Fruit fly (Drosophila melanogaster) whole organism, prepupa: Measurements from ENCODE around the gene Ppi1.

Experiments
- CG10669 ChIP-seq: fragments of 200-800 bp; sonication (Bioruptor generic); optimal IDR thresholded peaks from 3 replicates; lab custom pipeline; 2018; ENCODE audit warnings: missing biosample characterization, mild to moderate bottlenecking, missing genetic modification characterization, moderate library complexity
- CG11294 ChIP-seq: fragments of 200-800 bp; sonication (Bioruptor generic); IDR thresholded peaks from 2 replicates; pipeline ENCODE4 v1.3.6; 2022; ENCODE audit warnings: missing biosample characterization, missing genetic modification characterization
- CG11762 ChIP-seq: fragments of 200-800 bp; sonication (Bioruptor generic); optimal IDR thresholded peaks from 3 replicates; lab custom pipeline; 2016; ENCODE audit warnings: missing biosample characterization, missing genetic modification characterization; ENCODE audit not compliant: insufficient read depth
- CG11902 ChIP-seq: fragments of 200-800 bp; sonication (Bioruptor generic); optimal IDR thresholded peaks from 3 replicates; lab custom pipeline; 2016; ENCODE audit warnings: missing biosample characterization, missing genetic modification characterization
- CG15336 ChIP-seq: fragments of 200-800 bp; sonication (Bioruptor generic); IDR thresholded peaks from 2 replicates; pipeline ENCODE4 v1.3.6; 2022; ENCODE audit warnings: missing biosample characterization, missing genetic modification characterization
- CG3032 ChIP-seq: fragments of 200-800 bp; optimal IDR thresholded peaks from 2 replicates; lab custom pipeline; 2019; ENCODE audit warnings: missing biosample characterization, mild to moderate bottlenecking, missing genetic modification characterization, moderate library complexity
- CG31627 ChIP-seq: fragments of 200-800 bp; sonication (Bioruptor generic); optimal IDR thresholded peaks from 3 replicates; lab custom pipeline; 2016; ENCODE audit warnings: missing biosample characterization, missing genetic modification characterization
- CG32006 ChIP-seq: fragments of 200-800 bp; sonication (Bioruptor generic); optimal IDR thresholded peaks from 3 replicates; lab custom pipeline; 2017; ENCODE audit warnings: missing biosample characterization, mild to moderate bottlenecking, missing genetic modification characterization
- CG34406 ChIP-seq: fragments of 200-800 bp; sonication (Bioruptor generic); optimal IDR thresholded peaks from 3 replicates; lab custom pipeline; 2016; ENCODE audit warnings: missing biosample characterization, missing genetic modification characterization
- CG3919 ChIP-seq: fragments of 200-800 bp; sonication (Bioruptor generic); optimal IDR thresholded peaks from 3 replicates; lab custom pipeline; 2016; ENCODE audit warnings: missing biosample characterization, missing genetic modification characterization
- CG4318 ChIP-seq: fragments of 200-800 bp; sonication (Bioruptor generic); optimal IDR thresholded peaks from 3 replicates; lab custom pipeline; 2017; ENCODE audit warnings: missing biosample characterization, mild to moderate bottlenecking, missing genetic modification characterization
- CG6163 ChIP-seq: fragments of 200-800 bp; sonication (Bioruptor generic); IDR thresholded peaks from 3 replicates; pipeline ENCODE4 v1.3.6; 2022; ENCODE audit warnings: missing biosample characterization, missing genetic modification characterization
- CG6276 ChIP-seq: fragments of 200-800 bp; sonication (Bioruptor generic); optimal IDR thresholded peaks from 2 replicates; lab custom pipeline; 2017; ENCODE audit warnings: missing biosample characterization, mild to moderate bottlenecking, missing genetic modification characterization
- CG6792 ChIP-seq: fragments of 200-800 bp; sonication (Bioruptor generic); optimal IDR thresholded peaks from 3 replicates; lab custom pipeline; 2016; ENCODE audit warnings: missing biosample characterization, missing genetic modification characterization
- CG6808 ChIP-seq: fragments of 200-800 bp; sonication (Bioruptor generic); optimal IDR thresholded peaks from 3 replicates; lab custom pipeline; 2017; ENCODE audit warnings: missing biosample characterization, missing genetic modification characterization, mild to moderate bottlenecking, moderate library complexity, missing genetic modification reagents
- CG6854 ChIP-seq: fragments of 200-800 bp; sonication (Bioruptor generic); optimal IDR thresholded peaks from 2 replicates; lab custom pipeline; 2017; ENCODE audit warnings: missing biosample characterization, mild to moderate bottlenecking, missing genetic modification characterization
- CG7368 ChIP-seq: fragments of 200-800 bp; sonication (Bioruptor generic); optimal IDR thresholded peaks from 3 replicates; lab custom pipeline; 2016; ENCODE audit warnings: missing biosample characterization, missing genetic modification characterization
- CG8119 ChIP-seq: fragments of 200-800 bp; sonication (Bioruptor generic); IDR thresholded peaks from 3 replicates; pipeline ENCODE4 v1.3.6; 2022; ENCODE audit warnings: missing biosample characterization, missing genetic modification characterization
- CG8319 ChIP-seq: fragments of 200-800 bp; sonication (Bioruptor generic); optimal IDR thresholded peaks from 3 replicates; lab custom pipeline; 2016; ENCODE audit warnings: missing biosample characterization, missing genetic modification characterization
- CG8632 ChIP-seq: fragments of 200-800 bp; sonication (Bioruptor generic); optimal IDR thresholded peaks from 3 replicates; lab custom pipeline; 2016; ENCODE audit warnings: missing biosample characterization, missing genetic modification characterization
- CG9139 ChIP-seq: fragments of 200-800 bp; sonication (Bioruptor generic); optimal IDR thresholded peaks from 3 replicates; lab custom pipeline; 2017; ENCODE audit warnings: missing biosample characterization, mild to moderate bottlenecking, missing genetic modification characterization
- Eip75B ChIP-seq: fragments of 200-800 bp; sonication (Bioruptor generic); optimal IDR thresholded peaks from 3 replicates; lab custom pipeline; 2016; ENCODE audit warnings: missing biosample characterization, missing genetic modification characterization
- Eip93F ChIP-seq: fragments of 200-800 bp; sonication (Bioruptor generic); optimal IDR thresholded peaks from 2 replicates; lab custom pipeline; 2016; ENCODE audit warnings: missing biosample characterization, mild to moderate bottlenecking, missing genetic modification characterization
- Ets21C ChIP-seq: fragments of 200-800 bp; sonication (Bioruptor generic); optimal IDR thresholded peaks from 3 replicates; lab custom pipeline; 2016; ENCODE audit warnings: missing biosample characterization, missing genetic modification characterization
- Ets96B ChIP-seq: fragments of 200-800 bp; optimal IDR thresholded peaks from 2 replicates; lab custom pipeline; 2019; ENCODE audit warnings: missing biosample characterization, mild to moderate bottlenecking, missing genetic modification characterization, moderate library complexity
- Gug ChIP-seq: fragments of 200-800 bp; sonication (Bioruptor generic); IDR thresholded peaks from 2 replicates; pipeline ENCODE4 v1.3.6; 2022; ENCODE audit warnings: missing biosample characterization, missing genetic modification characterization
- Hr38 ChIP-seq: sonication (Bioruptor generic); optimal IDR thresholded peaks from 2 replicates; lab custom pipeline; 2016; ENCODE audit warnings: missing biosample characterization, missing genetic modification characterization
- Hr39 ChIP-seq: fragments of 200-800 bp; sonication (Bioruptor generic); optimal IDR thresholded peaks from 2 replicates; lab custom pipeline; 2016; ENCODE audit warnings: missing biosample characterization, missing genetic modification characterization
- Hr4 ChIP-seq: fragments of 200-800 bp; sonication (Bioruptor generic); optimal IDR thresholded peaks from 3 replicates; lab custom pipeline; 2016; ENCODE audit warnings: missing biosample characterization, missing genetic modification characterization
- Lpt ChIP-seq: fragments of 200-800 bp; sonication (Bioruptor generic); optimal IDR thresholded peaks from 3 replicates; lab custom pipeline; 2016; ENCODE audit warnings: missing biosample characterization, missing genetic modification characterization
- Met ChIP-seq: fragments of 200-800 bp; sonication (Bioruptor generic); optimal IDR thresholded peaks from 3 replicates; lab custom pipeline; 2016; ENCODE audit warnings: missing biosample characterization, missing genetic modification characterization
- OdsH ChIP-seq: fragments of 200-800 bp; sonication (Bioruptor generic); optimal IDR thresholded peaks from 3 replicates; lab custom pipeline; 2016; ENCODE audit warnings: missing biosample characterization, missing genetic modification characterization
- Sox102F ChIP-seq: fragments of 200-800 bp; sonication (Bioruptor generic); optimal IDR thresholded peaks from 2 replicates; lab custom pipeline; 2016; ENCODE audit warnings: missing biosample characterization, mild to moderate bottlenecking, missing genetic modification characterization
- Sox14 ChIP-seq: fragments of 200-800 bp; sonication (Bioruptor generic); optimal IDR thresholded peaks from 3 replicates; lab custom pipeline; 2016; ENCODE audit warnings: missing biosample characterization, missing genetic modification characterization
- Sox15 ChIP-seq: fragments of 200-800 bp; sonication (Bioruptor generic); optimal IDR thresholded peaks from 3 replicates; lab custom pipeline; 2016; ENCODE audit warnings: missing biosample characterization, missing genetic modification characterization
- achi ChIP-seq: fragments of 200-800 bp; sonication (Bioruptor generic); optimal IDR thresholded peaks from 3 replicates; lab custom pipeline; 2016; ENCODE audit warnings: missing biosample characterization, missing genetic modification characterization
- cyc ChIP-seq: fragments of 200-800 bp; sonication (Bioruptor generic); optimal IDR thresholded peaks from 3 replicates; lab custom pipeline; 2016; ENCODE audit warnings: missing biosample characterization, missing genetic modification characterization
- dac ChIP-seq: fragments of 200-800 bp; sonication (Bioruptor generic); optimal IDR thresholded peaks from 2 replicates; lab custom pipeline; 2017; ENCODE audit warnings: missing biosample characterization, mild to moderate bottlenecking, missing genetic modification characterization
- eg ChIP-seq: fragments of 200-800 bp; sonication (Bioruptor generic); IDR thresholded peaks from 3 replicates; pipeline ENCODE4 v1.3.6; 2022; ENCODE audit warnings: missing biosample characterization, missing genetic modification characterization
- fd59A ChIP-seq: fragments of 200-800 bp; sonication (Bioruptor generic); optimal IDR thresholded peaks from 2 replicates; lab custom pipeline; 2017; ENCODE audit warnings: missing biosample characterization, mild to moderate bottlenecking, missing genetic modification characterization, missing genetic modification reagents
- fkh ChIP-seq: fragments of 200-800 bp; sonication (Bioruptor generic); optimal IDR thresholded peaks from 3 replicates; lab custom pipeline; 2017; ENCODE audit warnings: missing biosample characterization, mild to moderate bottlenecking, missing genetic modification characterization, moderate library complexity
- net ChIP-seq: fragments of 200-800 bp; sonication (Bioruptor generic); optimal IDR thresholded peaks from 3 replicates; lab custom pipeline; 2016; ENCODE audit warnings: missing biosample characterization, missing genetic modification characterization
- pdm3 ChIP-seq: fragments of 200-800 bp; sonication (Bioruptor generic); optimal IDR thresholded peaks from 3 replicates; lab custom pipeline; 2016; ENCODE audit warnings: missing biosample characterization, missing genetic modification characterization
- salr ChIP-seq, 2 experiments: fragments of 200-800 bp; sonication (Bioruptor generic); optimal IDR thresholded peaks; 3 replicates each; lab custom pipeline; 2016 to 2018; ENCODE audit warnings: missing biosample characterization in 2 of 2, missing genetic modification characterization in 2 of 2, mild to moderate bottlenecking in 1 of 2
- spab ChIP-seq: fragments of 200-800 bp; sonication (Bioruptor generic); optimal IDR thresholded peaks from 2 replicates; lab custom pipeline; 2017; ENCODE audit warnings: missing biosample characterization, mild to moderate bottlenecking, missing genetic modification characterization, missing genetic modification reagents
- ss ChIP-seq, 2 experiments: fragments of 200-800 bp; sonication (Bioruptor generic); optimal IDR thresholded peaks; 2 replicates in 1 of 2; 3 replicates in 1 of 2; lab custom pipeline; 2017 to 2018; ENCODE audit warnings: mild to moderate bottlenecking in 2 of 2, missing biosample characterization in 2 of 2, missing genetic modification characterization in 2 of 2, moderate library complexity in 1 of 2
- svp ChIP-seq: fragments of 200-800 bp; sonication (Bioruptor generic); peaks from one replicate; lab custom pipeline; 2016; ENCODE audit warnings: missing biosample characterization, missing genetic modification characterization
- topi ChIP-seq: fragments of 200-800 bp; sonication (Bioruptor generic); optimal IDR thresholded peaks from 3 replicates; lab custom pipeline; 2016; ENCODE audit warnings: missing biosample characterization, missing genetic modification characterization

The Ppi1 gene

DNA sequence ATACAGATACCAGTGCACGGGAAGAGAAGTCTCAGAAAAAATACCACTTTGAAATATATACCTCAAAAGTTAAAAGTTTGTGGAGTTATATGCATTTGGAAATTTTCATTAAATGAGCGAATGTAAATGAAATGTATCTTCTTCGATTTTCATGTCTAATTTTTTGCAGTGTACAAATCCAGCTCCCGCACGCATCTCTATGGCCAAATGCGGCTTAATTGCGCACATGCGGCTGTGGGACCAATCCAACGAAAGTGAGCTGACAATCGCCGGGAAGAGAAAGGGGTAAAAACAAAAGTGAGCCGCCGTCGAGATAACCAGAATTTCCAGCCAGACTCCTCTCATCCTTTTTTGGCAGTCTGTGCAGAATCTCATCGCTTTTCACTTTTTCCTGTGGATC lies 35.2 kb upstream of the Ppi1 start (continued):
- TF ChIP-seq CG11294 (GFP tag; lab: Robert Waterston, UW): peak; percentile 42; the same call in 1 of the 2 replicates
- TF ChIP-seq CG6276 (GFP tag; lab: Kevin White, UChicago): peak; percentile 72
- TF ChIP-seq Ets96B (tag; lab: Kevin White, UChicago): peak; percentile 4
- TF ChIP-seq net: peak; percentile 58
- no peak for TF ChIP-seq Sox102F (GFP tag; lab: Kevin White, UChicago)
- TF ChIP-seq pdm3: peak; percentile 57
- TF ChIP-seq salr (GFP tag; optimal IDR thresholded peaks at IDR 0.05; lab: Kevin White, UChicago): peak in 1 of 2 experiments; percentile 64
- peak; percentile 80 for TF ChIP-seq dac (GFP tag; lab: Kevin White, UChicago)
- TF ChIP-seq Sox15 (GFP tag; lab: Kevin White, UChicago): no peak
- peak; percentile 89 for TF ChIP-seq CG15336 (GFP tag; lab: Robert Waterston, UW)
- no peak for TF ChIP-seq CG11902
- TF ChIP-seq CG8632 (GFP tag; lab: Kevin White, UChicago): no peak
- TF ChIP-seq CG11762: peak; percentile 13
- TF ChIP-seq fkh (GFP tag; lab: Kevin White, UChicago): no peak
- TF ChIP-seq spab (GFP tag; lab: Kevin White, UChicago): no peak
- TF ChIP-seq CG3919 (GFP tag; lab: Kevin White, UChicago): peak; percentile 73
- no peak for TF ChIP-seq CG9139
- peak; percentile 83 for TF ChIP-seq CG6163 (GFP tag; lab: Robert Waterston, UW)
- TF ChIP-seq CG6792 (GFP tag; lab: Kevin White, UChicago): peak; percentile 37
- TF ChIP-seq achi (GFP tag; lab: Kevin White, UChicago): peak; percentile 64
- TF ChIP-seq Gug (GFP tag; lab: Robert Waterston, UW): peak; percentile 64
- peak; percentile 24 for TF ChIP-seq topi (GFP tag; lab: Kevin White, UChicago)
- peak; percentile 20 for TF ChIP-seq CG34406 (GFP tag; lab: Kevin White, UChicago)
- peak; percentile 88 for TF ChIP-seq CG8119
- TF ChIP-seq CG7368 (GFP tag; lab: Kevin White, UChicago): no peak
- peak; percentile 17 for TF ChIP-seq Met (GFP tag; lab: Kevin White, UChicago)
- no peak for TF ChIP-seq cyc (GFP tag; lab: Kevin White, UChicago)
- TF ChIP-seq Eip75B (GFP tag; lab: Kevin White, UChicago): peak; percentile 42
- peak; percentile 56 for TF ChIP-seq CG6854
- TF ChIP-seq svp (GFP tag; lab: Kevin White, UChicago): peak; percentile 66

DNA sequence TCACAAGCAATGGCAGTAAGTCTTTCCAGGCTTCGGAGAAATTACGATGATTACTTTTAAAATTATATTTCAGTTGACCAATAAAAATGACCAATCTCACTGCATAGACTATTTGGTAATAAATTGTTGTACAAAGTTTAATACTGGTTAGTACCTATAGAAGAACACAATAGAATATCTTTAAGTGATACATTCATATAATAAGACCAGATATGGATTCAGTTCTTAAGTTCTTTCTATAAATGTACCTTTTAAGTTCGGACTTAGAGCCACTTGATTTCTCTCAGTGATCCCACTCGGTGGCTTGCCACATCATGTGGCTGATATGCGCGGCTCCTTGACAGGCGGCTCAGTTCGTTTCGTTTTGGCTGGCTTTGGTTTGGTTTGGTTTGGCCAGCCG lies 34.3 kb upstream of the Ppi1 start:
- TF ChIP-seq ss (GFP tag; optimal IDR thresholded peaks at IDR 0.05; lab: Kevin White, UChicago) (no peak), Lpt (no peak), Hr39 (no peak), dac (GFP tag; lab: Kevin White, UChicago) (no peak), CG6808 (GFP tag; lab: Kevin White, UChicago) (no peak), pdm3 (no peak), CG3032 (tag; lab: Kevin White, UChicago) (no peak), CG32006 (GFP tag; lab: Kevin White, UChicago) (peak; percentile 74), Ets21C (no peak), CG8119 (peak; percentile 58; the same call in 2 of the 3 replicates), CG31627 (no peak), CG11902 (no peak), Sox102F (GFP tag; lab: Kevin White, UChicago) (no peak), CG8319 (GFP tag; lab: Kevin White, UChicago) (no peak), CG9139 (no peak), Sox15 (GFP tag; lab: Kevin White, UChicago) (no peak), CG6163 (GFP tag; lab: Robert Waterston, UW) (peak; percentile 26; the same call in 1 of the 3 replicates), Eip93F (GFP tag; lab: Kevin White, UChicago) (no peak), Eip75B (GFP tag; lab: Kevin White, UChicago) (no peak), CG4318 (GFP tag; lab: Kevin White, UChicago) (peak; percentile 18), eg (peak; percentile 52; the same call in 1 of the 3 replicates), CG15336 (GFP tag; lab: Robert Waterston, UW) (peak; percentile 65), Hr4 (GFP tag; lab: Kevin White, UChicago) (peak; percentile 70), CG34406 (GFP tag; lab: Kevin White, UChicago) (no peak), fkh (GFP tag; lab: Kevin White, UChicago) (no peak), Sox14 (no peak), topi (GFP tag; lab: Kevin White, UChicago) (no peak), CG11762 (no peak), CG10669 (no peak), OdsH (GFP tag; lab: Kevin White, UChicago) (no peak), CG8632 (GFP tag; lab: Kevin White, UChicago) (no peak), CG6276 (GFP tag; lab: Kevin White, UChicago) (peak; percentile 34), fd59A (GFP tag; lab: Kevin White, UChicago) (no peak), Hr38 (GFP tag; lab: Kevin White, UChicago) (no peak), spab (GFP tag; lab: Kevin White, UChicago) (no peak)
